Fruit fly (Drosophila melanogaster) whole organism, prepupa: ENCODE data around the gene Ir7a.

ENCODE experiments used
- CG11294 ChIP-seq: fragments of 200-800 bp; sonication (Bioruptor generic); IDR thresholded peaks from 2 replicates; pipeline ENCODE4 v1.3.6; 2022; ENCODE audit warnings: missing biosample characterization, missing genetic modification characterization
- CG6808 ChIP-seq: fragments of 200-800 bp; sonication (Bioruptor generic); optimal IDR thresholded peaks from 3 replicates; lab custom pipeline; 2017; ENCODE audit warnings: missing biosample characterization, missing genetic modification characterization, mild to moderate bottlenecking, moderate library complexity, missing genetic modification reagents
- CG6854 ChIP-seq: fragments of 200-800 bp; sonication (Bioruptor generic); optimal IDR thresholded peaks from 2 replicates; lab custom pipeline; 2017; ENCODE audit warnings: missing biosample characterization, mild to moderate bottlenecking, missing genetic modification characterization
- CG7368 ChIP-seq: fragments of 200-800 bp; sonication (Bioruptor generic); optimal IDR thresholded peaks from 3 replicates; lab custom pipeline; 2016; ENCODE audit warnings: missing biosample characterization, missing genetic modification characterization

dm6 chrX:7734131-7734930, 30.5 kb upstream of the Ir7a start, which contains the start of the genes Pdp and Rab39:
- TF ChIP-seq CG7368 = peak; percentile 53
- no peak for TF ChIP-seq CG6854
- peak; percentile 62; the same call in 1 of the 2 replicates for TF ChIP-seq CG11294 (GFP tag; lab: Robert Waterston, UW)
- TF ChIP-seq CG6808 (GFP tag; lab: Kevin White, UChicago) = peak; percentile 19
